Worm (Caenorhabditis elegans) whole organism, L1 larva: ENCODE data around the gene mfn-1.
A peak's percentile ranks its signal among the peaks of the same experiment; 100 is the strongest.

ENCODE experiments used
- C34B4.2 ChIP-seq: sonication (generic microtip); optimal IDR thresholded peaks from 2 replicates; lab custom pipeline; 2017; ENCODE audit warnings: mild to moderate bottlenecking, missing genetic modification characterization, missing compliant biosample characterization
- Y116A8C.19 ChIP-seq: sonication (generic microtip); optimal IDR thresholded peaks from 2 replicates; lab custom pipeline; 2016; ENCODE audit warnings: missing compliant biosample characterization, missing genetic modification characterization, borderline replicate concordance
- alr-1 ChIP-seq: fragments of 200-800 bp; sonication (Bioruptor generic); optimal IDR thresholded peaks from 2 replicates; lab custom pipeline; 2018; ENCODE audit warnings: borderline replicate concordance, mild to moderate bottlenecking, missing genetic modification characterization, missing compliant biosample characterization
- aly-2 ChIP-seq: fragments of 150-350 bp; optimal IDR thresholded peaks from 2 replicates; lab custom pipeline; 2014; ENCODE audit warnings: missing biosample characterization, missing genetic modification characterization
- blmp-1 ChIP-seq: fragments of 150-350 bp; optimal IDR thresholded peaks from 2 replicates; lab custom pipeline; 2014; ENCODE audit warnings: missing biosample characterization, missing genetic modification characterization
- ceh-88 ChIP-seq: fragments of 200-800 bp; sonication (Bioruptor generic); IDR thresholded peaks from 2 replicates; pipeline ENCODE4 v1.3.6; 2022; ENCODE audit warnings: missing genetic modification characterization, missing compliant biosample characterization
- ces-1 ChIP-seq: fragments of 150-350 bp; optimal IDR thresholded peaks from 2 replicates; lab custom pipeline; 2014; ENCODE audit warnings: missing biosample characterization, missing genetic modification reagents, missing genetic modification characterization
- dsc-1 ChIP-seq: sonication (generic microtip); optimal IDR thresholded peaks from 2 replicates; lab custom pipeline; 2016; ENCODE audit warnings: mild to moderate bottlenecking, missing genetic modification characterization, missing compliant biosample characterization
- egl-27 ChIP-seq, 2 experiments: fragments of 150-350 bp in 1 of 2; sonication (generic microtip); optimal IDR thresholded peaks; 3 replicates each; lab custom pipeline; 2017 to 2018; ENCODE audit warnings: missing biosample characterization in 2 of 2, missing genetic modification characterization in 2 of 2, missing genetic modification reagents in 2 of 2
- elt-3 ChIP-seq, 6 experiments: fragments of 150-350 bp in 1 of 6; sonication (generic microtip); optimal IDR thresholded peaks; 2 replicates each; lab custom pipeline; 2017 to 2018; ENCODE audit warnings: missing biosample characterization in 6 of 6, missing genetic modification characterization in 6 of 6, inconsistent platforms in 1 of 6
- fkh-4 ChIP-seq: sonication (generic microtip); optimal IDR thresholded peaks from 2 replicates; lab custom pipeline; 2016; ENCODE audit warnings: missing compliant biosample characterization, missing genetic modification characterization, borderline replicate concordance
- hlh-17 ChIP-seq: fragments of 200-800 bp; sonication (Bioruptor generic); optimal IDR thresholded peaks from 2 replicates; lab custom pipeline; 2018; ENCODE audit warnings: missing genetic modification characterization, mild to moderate bottlenecking, missing compliant biosample characterization, moderate library complexity, borderline replicate concordance
- isw-1 ChIP-seq: fragments of 200-800 bp; sonication (Bioruptor generic); IDR thresholded peaks from 2 replicates; pipeline ENCODE4 v1.3.6; 2022; ENCODE audit warnings: missing genetic modification characterization, missing compliant biosample characterization
- lin-13 ChIP-seq: fragments of 150-350 bp; optimal IDR thresholded peaks from 2 replicates; lab custom pipeline; 2014; ENCODE audit warnings: missing biosample characterization, missing genetic modification reagents, missing genetic modification characterization
- lin-14 ChIP-seq: fragments of 200-800 bp; sonication (Bioruptor generic); optimal IDR thresholded peaks from 2 replicates; lab custom pipeline; 2018; ENCODE audit warnings: mild to moderate bottlenecking, missing genetic modification characterization, moderate library complexity, missing compliant biosample characterization
- lin-15B ChIP-seq: fragments of 150-350 bp; sonication (generic microtip); optimal IDR thresholded peaks from 3 replicates; lab custom pipeline; 2014; ENCODE audit warnings: missing biosample characterization, missing genetic modification characterization
- lsy-2 ChIP-seq, 2 experiments: fragments of 150-350 bp; optimal IDR thresholded peaks; 2 replicates each; lab custom pipeline; 2014; ENCODE audit warnings: missing biosample characterization in 2 of 2, missing genetic modification characterization in 2 of 2
- mab-9 ChIP-seq: fragments of 200-800 bp; sonication (Bioruptor generic); IDR thresholded peaks from 2 replicates; pipeline ENCODE4 v1.3.6; 2022; ENCODE audit warnings: missing genetic modification reagents, missing genetic modification characterization, missing compliant biosample characterization
- mef-2 ChIP-seq: fragments of 150-350 bp; optimal IDR thresholded peaks from 2 replicates; lab custom pipeline; 2014; ENCODE audit warnings: missing biosample characterization, missing genetic modification characterization
- nhr-11 ChIP-seq: fragments of 150-350 bp; optimal IDR thresholded peaks from 2 replicates; lab custom pipeline; 2014; ENCODE audit warnings: missing biosample characterization, missing genetic modification characterization
- nhr-19 ChIP-seq: fragments of 200-800 bp; sonication (Bioruptor generic); conservative IDR thresholded peaks from 2 replicates; pipeline ENCODE4 v1.3.6; 2022; ENCODE audit warnings: missing genetic modification characterization, missing compliant biosample characterization
- nhr-20 ChIP-seq: sonication (generic microtip); optimal IDR thresholded peaks from 2 replicates; lab custom pipeline; 2016; ENCODE audit warnings: mild to moderate bottlenecking, missing genetic modification characterization, missing compliant biosample characterization
- nhr-237 ChIP-seq: fragments of 150-350 bp; optimal IDR thresholded peaks from 2 replicates; lab custom pipeline; 2014; ENCODE audit warnings: missing biosample characterization, missing genetic modification characterization
- nhr-28 ChIP-seq: fragments of 150-350 bp; optimal IDR thresholded peaks from 2 replicates; lab custom pipeline; 2014; ENCODE audit warnings: missing biosample characterization, missing genetic modification characterization
- nhr-47 ChIP-seq: sonication (generic microtip); optimal IDR thresholded peaks from 2 replicates; lab custom pipeline; 2016; ENCODE audit warnings: mild to moderate bottlenecking, missing genetic modification characterization, moderate library complexity, missing compliant biosample characterization
- nhr-71 ChIP-seq: sonication (generic microtip); optimal IDR thresholded peaks from 2 replicates; lab custom pipeline; 2016; ENCODE audit warnings: mild to moderate bottlenecking, missing genetic modification characterization, moderate library complexity, missing compliant biosample characterization
- nhr-77 ChIP-seq: fragments of 150-350 bp; optimal IDR thresholded peaks from 2 replicates; lab custom pipeline; 2014; ENCODE audit warnings: missing biosample characterization, missing genetic modification characterization
- nhr-85 ChIP-seq: sonication (generic microtip); peaks from one replicate; lab custom pipeline; 2016; ENCODE audit warnings: missing genetic modification characterization, inconsistent platforms, missing compliant biosample characterization
- nhr-90 ChIP-seq: sonication (generic microtip); optimal IDR thresholded peaks from 2 replicates; lab custom pipeline; 2016; ENCODE audit warnings: mild to moderate bottlenecking, missing genetic modification characterization, missing compliant biosample characterization; ENCODE audit not compliant: poor library complexity
- snu-23 ChIP-seq: sonication (generic microtip); optimal IDR thresholded peaks from 2 replicates; lab custom pipeline; 2016; ENCODE audit warnings: missing genetic modification characterization, missing compliant biosample characterization
- sox-4 ChIP-seq: sonication (generic microtip); optimal IDR thresholded peaks from 2 replicates; lab custom pipeline; 2016; ENCODE audit warnings: missing genetic modification characterization, missing compliant biosample characterization
- swsn-7 ChIP-seq: sonication (generic microtip); optimal IDR thresholded peaks from 2 replicates; lab custom pipeline; 2016; ENCODE audit warnings: missing genetic modification characterization, missing compliant biosample characterization
- tbx-2 ChIP-seq: sonication (generic microtip); optimal IDR thresholded peaks from 2 replicates; lab custom pipeline; 2016; ENCODE audit warnings: missing genetic modification characterization, missing compliant biosample characterization
- unc-130 ChIP-seq: fragments of 150-350 bp; optimal IDR thresholded peaks from 2 replicates; lab custom pipeline; 2017; ENCODE audit warnings: missing biosample characterization, missing genetic modification characterization, inconsistent platforms
- unc-98 ChIP-seq: fragments of 200-800 bp; sonication (Bioruptor generic); IDR thresholded peaks from 2 replicates; pipeline ENCODE4 v1.3.6; 2022; ENCODE audit warnings: missing genetic modification characterization, missing compliant biosample characterization
- xbp-1 ChIP-seq: sonication (generic microtip); optimal IDR thresholded peaks from 2 replicates; lab custom pipeline; 2016; ENCODE audit warnings: missing genetic modification characterization, missing compliant biosample characterization
- zip-4 ChIP-seq: fragments of 200-800 bp; sonication (Bioruptor generic); optimal IDR thresholded peaks from 2 replicates; lab custom pipeline; 2018; ENCODE audit warnings: mild to moderate bottlenecking, missing genetic modification characterization, moderate library complexity, missing compliant biosample characterization
- ztf-4 ChIP-seq: fragments of 150-350 bp; optimal IDR thresholded peaks from 2 replicates; lab custom pipeline; 2014; ENCODE audit warnings: missing biosample characterization, missing genetic modification characterization

mfn-1 gene

ce11 chrII:11492843-11493242 is 21.0 kb upstream of the mfn-1 start, which contains the start of gene hacl-1 (continued):
- TF ChIP-seq hlh-17 (GFP tag; lab: Kevin White, UChicago): no peak
- peak; percentile 44 for TF ChIP-seq blmp-1
- no peak for TF ChIP-seq nhr-28
- peak; percentile 64 for TF ChIP-seq nhr-20 (tag; lab: Kevin White, UChicago)
- no peak for TF ChIP-seq ces-1
- peak in 1 of 6 experiments; percentile 21 for TF ChIP-seq elt-3 (tag; optimal IDR thresholded peaks at IDR 0.05; lab: Kevin White, UChicago)
- TF ChIP-seq dsc-1 (tag; lab: Kevin White, UChicago): no peak
- peak; percentile 11 for TF ChIP-seq xbp-1 (tag; lab: Kevin White, UChicago)

ce11 chrII:11487999-11488398 is 16.2 kb upstream of the mfn-1 start, which contains the start of gene B0334.13:
TSS of gene B0334.13 (plus strand) at chrII:11488299.
- no peak for TF ChIP-seq nhr-71 (tag; lab: Kevin White, UChicago)
- no peak for TF ChIP-seq nhr-47 (tag; lab: Kevin White, UChicago)
- no peak for TF ChIP-seq sox-4 (tag; lab: Kevin White, UChicago)
- no peak for TF ChIP-seq egl-27 (tag; optimal IDR thresholded peaks at IDR 0.05; lab: Kevin White, UChicago)
- no peak for TF ChIP-seq tbx-2 (tag; lab: Kevin White, UChicago)

- TF ChIP-seq blmp-1 (peak; percentile 9), nhr-20 (tag; lab: Kevin White, UChicago) (peak; percentile 28), elt-3 (tag; optimal IDR thresholded peaks at IDR 0.05; lab: Kevin White, UChicago) (peak in 1 of 6 experiments; percentile 40), ces-1 (no peak), snu-23 (peak; percentile 39), fkh-4 (no peak), nhr-85 (tag; lab: Kevin White, UChicago) (peak; percentile 77), lin-14 (GFP tag; lab: Kevin White, UChicago) (peak; percentile 58), nhr-90 (tag; lab: Kevin White, UChicago) (peak; percentile 16), ztf-4 (tag; lab: Kevin White, UChicago) (no peak)
Measured at ce11 chrII:11486698-11487234, 14.9 kb upstream of the mfn-1 start, which contains the start of gene ttr-18. TSS of gene ttr-18 (minus strand) at chrII:11486748.

ce11 chrII:11485200-11485599 is 13.4 kb upstream of the mfn-1 start, which contains the start of gene twk-5:
TSS of gene twk-5 (minus strand) at chrII:11485300.
- TF ChIP-seq nhr-237: no peak
- no peak for TF ChIP-seq mab-9 (GFP tag; lab: Robert Waterston, UW)
- TF ChIP-seq isw-1: no peak
- TF ChIP-seq ceh-88: no peak
- TF ChIP-seq C34B4.2 (tag; lab: Kevin White, UChicago): no peak
- TF ChIP-seq mef-2: no peak
- peak; percentile 4 for TF ChIP-seq snu-23
- no peak for TF ChIP-seq zip-4 (GFP tag; lab: Kevin White, UChicago)
- TF ChIP-seq aly-2 (tag; lab: Kevin White, UChicago): no peak
- no peak for TF ChIP-seq Y116A8C.19
- no peak for TF ChIP-seq nhr-19 (GFP tag; lab: Robert Waterston, UW)
- no peak for TF ChIP-seq unc-98 (GFP tag; lab: Robert Waterston, UW)
- TF ChIP-seq lin-13: no peak
- no peak for TF ChIP-seq nhr-77 (tag; lab: Kevin White, UChicago)
- TF ChIP-seq nhr-11 (tag; lab: Kevin White, UChicago): no peak
- peak; percentile 17 for TF ChIP-seq lin-14 (GFP tag; lab: Kevin White, UChicago)
- no peak for TF ChIP-seq blmp-1
- TF ChIP-seq nhr-85 (tag; lab: Kevin White, UChicago): peak; percentile 67
- TF ChIP-seq sox-4 (tag; lab: Kevin White, UChicago): no peak
- no peak for TF ChIP-seq unc-130 (tag; lab: Kevin White, UChicago)
- TF ChIP-seq alr-1 (tag; lab: Kevin White, UChicago): no peak
- peak in 1 of 2 experiments; percentile 7 for TF ChIP-seq lsy-2 (tag; optimal IDR thresholded peaks at IDR 0.05; lab: Kevin White, UChicago)
- no peak for TF ChIP-seq swsn-7
- TF ChIP-seq lin-15B: no peak
